Worm (Caenorhabditis elegans): ENCODE measurements around the gene lec-3.
"Not testable (repeated sequence)": the region's sequence is repeated elsewhere in the genome, so short reads cannot be mapped to it uniquely, and the experiment has no call there.

- not testable (repeated sequence) for TF ChIP-seq lin-11 (tag; optimal IDR thresholded peaks at IDR 0.05); ztf-11 (tag; optimal IDR thresholded peaks at IDR 0.05); nhr-77 (tag; optimal IDR thresholded peaks at IDR 0.05); ztf-4 (tag; optimal IDR thresholded peaks at IDR 0.05); blmp-1 (tag; optimal IDR thresholded peaks at IDR 0.05; ENCODE audit: insufficient read depth); snpc-4 (tag; optimal IDR thresholded peaks at IDR 0.05); nhr-237 (tag; optimal IDR thresholded peaks at IDR 0.05); ama-1 (optimal IDR thresholded peaks at IDR 0.05); unc-39 (tag; optimal IDR thresholded peaks at IDR 0.05); unc-55 (GFP tag; optimal IDR thresholded peaks at IDR 0.05); sem-4 (tag; optimal IDR thresholded peaks at IDR 0.05); nhr-12 (tag; optimal IDR thresholded peaks at IDR 0.05)
Measured at ce11 chrII:10006266-10006665, 15.4 kb downstream of the lec-3 start, which contains the start of gene ZK892.4.
